Worm (Caenorhabditis elegans) whole organism, L1 larva: Measurements from ENCODE around the gene grl-6.

Source experiments
- C04F5.9 ChIP-seq: sonication (generic microtip); optimal IDR thresholded peaks from 2 replicates; lab custom pipeline; 2016; ENCODE audit warnings: missing genetic modification characterization, missing compliant biosample characterization
- C16A3.4 ChIP-seq: fragments of 150-350 bp; optimal IDR thresholded peaks from 2 replicates; lab custom pipeline; 2014; ENCODE audit warnings: missing biosample characterization, missing genetic modification characterization
- Y116A8C.19 ChIP-seq: sonication (generic microtip); optimal IDR thresholded peaks from 2 replicates; lab custom pipeline; 2016; ENCODE audit warnings: missing compliant biosample characterization, missing genetic modification characterization, borderline replicate concordance
- aha-1 ChIP-seq: fragments of 150-350 bp; optimal IDR thresholded peaks from 2 replicates; lab custom pipeline; 2014; ENCODE audit warnings: missing biosample characterization, missing genetic modification characterization
- ceh-63 ChIP-seq: fragments of 200-800 bp; sonication (Bioruptor generic); optimal IDR thresholded peaks from 2 replicates; lab custom pipeline; 2018; ENCODE audit warnings: mild to moderate bottlenecking, missing genetic modification characterization, missing compliant biosample characterization
- ceh-88 ChIP-seq: fragments of 200-800 bp; sonication (Bioruptor generic); IDR thresholded peaks from 2 replicates; pipeline ENCODE4 v1.3.6; 2022; ENCODE audit warnings: missing genetic modification characterization, missing compliant biosample characterization
- dpl-1 ChIP-seq, 3 experiments: fragments of 150-350 bp in 2 of 3; sonication (generic microtip) in 1 of 3; optimal IDR thresholded peaks; 2 replicates each; lab custom pipeline; 2014 to 2017; ENCODE audit warnings: missing biosample characterization in 3 of 3, missing genetic modification characterization in 3 of 3, missing genetic modification reagents in 3 of 3
- efl-1 ChIP-seq, 4 experiments: fragments of 150-350 bp; optimal IDR thresholded peaks in 3 of 4; peaks in 1 of 4; 1 replicate in 1 of 4; 2 replicates in 3 of 4; lab custom pipeline; 2014; ENCODE audit warnings: missing biosample characterization in 2 of 4, missing genetic modification characterization in 2 of 4, missing genetic modification reagents in 2 of 4
- efl-3 ChIP-seq: fragments of 200-800 bp; sonication (Bioruptor generic); optimal IDR thresholded peaks from 2 replicates; lab custom pipeline; 2018; ENCODE audit warnings: mild to moderate bottlenecking, missing genetic modification characterization, missing compliant biosample characterization
- egl-13 ChIP-seq: sonication (generic microtip); optimal IDR thresholded peaks from 2 replicates; lab custom pipeline; 2016; ENCODE audit warnings: missing genotype, missing genetic modification reagents, missing genetic modification characterization, missing compliant biosample characterization
- elt-2 ChIP-seq: sonication (generic microtip); optimal IDR thresholded peaks from 2 replicates; lab custom pipeline; 2016; ENCODE audit warnings: missing genetic modification characterization, mild to moderate bottlenecking, inconsistent platforms, missing compliant biosample characterization, missing genetic modification reagents
- elt-3 ChIP-seq, 6 experiments: fragments of 150-350 bp in 1 of 6; sonication (generic microtip); optimal IDR thresholded peaks; 2 replicates each; lab custom pipeline; 2017 to 2018; ENCODE audit warnings: missing biosample characterization in 6 of 6, missing genetic modification characterization in 6 of 6, inconsistent platforms in 1 of 6
- fkh-4 ChIP-seq: sonication (generic microtip); optimal IDR thresholded peaks from 2 replicates; lab custom pipeline; 2016; ENCODE audit warnings: missing compliant biosample characterization, missing genetic modification characterization, borderline replicate concordance
- hlh-17 ChIP-seq: fragments of 200-800 bp; sonication (Bioruptor generic); optimal IDR thresholded peaks from 2 replicates; lab custom pipeline; 2018; ENCODE audit warnings: missing genetic modification characterization, mild to moderate bottlenecking, missing compliant biosample characterization, moderate library complexity, borderline replicate concordance
- hpl-2 ChIP-seq: fragments of 150-350 bp; optimal IDR thresholded peaks from 2 replicates; lab custom pipeline; 2014; ENCODE audit warnings: missing biosample characterization, missing genetic modification reagents, missing genetic modification characterization
- jun-1 ChIP-seq: fragments of 150-350 bp; optimal IDR thresholded peaks from 2 replicates; lab custom pipeline; 2014; ENCODE audit warnings: missing biosample characterization, missing genetic modification reagents, missing genetic modification characterization
- lin-14 ChIP-seq: fragments of 200-800 bp; sonication (Bioruptor generic); optimal IDR thresholded peaks from 2 replicates; lab custom pipeline; 2018; ENCODE audit warnings: mild to moderate bottlenecking, missing genetic modification characterization, moderate library complexity, missing compliant biosample characterization
- lin-35 ChIP-seq, 2 experiments: fragments of 150-350 bp; optimal IDR thresholded peaks; 2 replicates each; lab custom pipeline; 2014; ENCODE audit warnings: missing biosample characterization in 2 of 2, missing genetic modification characterization in 2 of 2, missing genetic modification reagents in 2 of 2
- lir-3 ChIP-seq: sonication (generic microtip); optimal IDR thresholded peaks from 2 replicates; lab custom pipeline; 2016; ENCODE audit warnings: mild to moderate bottlenecking, missing genetic modification characterization, moderate library complexity, missing compliant biosample characterization; ENCODE audit not compliant: poor library complexity
- nhr-12 ChIP-seq: sonication (generic microtip); optimal IDR thresholded peaks from 2 replicates; lab custom pipeline; 2017; ENCODE audit warnings: missing biosample characterization, missing genetic modification characterization
- nhr-237 ChIP-seq: fragments of 150-350 bp; optimal IDR thresholded peaks from 2 replicates; lab custom pipeline; 2014; ENCODE audit warnings: missing biosample characterization, missing genetic modification characterization
- nhr-28 ChIP-seq: fragments of 150-350 bp; optimal IDR thresholded peaks from 2 replicates; lab custom pipeline; 2014; ENCODE audit warnings: missing biosample characterization, missing genetic modification characterization
- nhr-90 ChIP-seq: sonication (generic microtip); optimal IDR thresholded peaks from 2 replicates; lab custom pipeline; 2016; ENCODE audit warnings: mild to moderate bottlenecking, missing genetic modification characterization, missing compliant biosample characterization; ENCODE audit not compliant: poor library complexity
- pag-3 ChIP-seq: sonication (generic microtip); optimal IDR thresholded peaks from 2 replicates; lab custom pipeline; 2017; ENCODE audit warnings: missing genetic modification characterization, mild to moderate bottlenecking, missing compliant biosample characterization, antibody characterized with exemption, borderline replicate concordance; ENCODE audit not compliant: insufficient read depth
- snpc-4 ChIP-seq: fragments of 150-350 bp; optimal IDR thresholded peaks from 2 replicates; lab custom pipeline; 2014; ENCODE audit warnings: missing biosample characterization, missing genetic modification characterization
- sox-4 ChIP-seq: sonication (generic microtip); optimal IDR thresholded peaks from 2 replicates; lab custom pipeline; 2016; ENCODE audit warnings: missing genetic modification characterization, missing compliant biosample characterization
- tbx-2 ChIP-seq: sonication (generic microtip); optimal IDR thresholded peaks from 2 replicates; lab custom pipeline; 2016; ENCODE audit warnings: missing genetic modification characterization, missing compliant biosample characterization
- tlp-1 ChIP-seq: fragments of 150-350 bp; optimal IDR thresholded peaks from 2 replicates; lab custom pipeline; 2014; ENCODE audit warnings: missing biosample characterization, missing genetic modification characterization
- unc-130 ChIP-seq: fragments of 150-350 bp; optimal IDR thresholded peaks from 2 replicates; lab custom pipeline; 2017; ENCODE audit warnings: missing biosample characterization, missing genetic modification characterization, inconsistent platforms
- unc-98 ChIP-seq: fragments of 200-800 bp; sonication (Bioruptor generic); IDR thresholded peaks from 2 replicates; pipeline ENCODE4 v1.3.6; 2022; ENCODE audit warnings: missing genetic modification characterization, missing compliant biosample characterization
- zag-1 ChIP-seq: fragments of 150-350 bp; optimal IDR thresholded peaks from 2 replicates; lab custom pipeline; 2014; ENCODE audit warnings: missing biosample characterization, missing genetic modification characterization

grl-6 gene

DNA sequence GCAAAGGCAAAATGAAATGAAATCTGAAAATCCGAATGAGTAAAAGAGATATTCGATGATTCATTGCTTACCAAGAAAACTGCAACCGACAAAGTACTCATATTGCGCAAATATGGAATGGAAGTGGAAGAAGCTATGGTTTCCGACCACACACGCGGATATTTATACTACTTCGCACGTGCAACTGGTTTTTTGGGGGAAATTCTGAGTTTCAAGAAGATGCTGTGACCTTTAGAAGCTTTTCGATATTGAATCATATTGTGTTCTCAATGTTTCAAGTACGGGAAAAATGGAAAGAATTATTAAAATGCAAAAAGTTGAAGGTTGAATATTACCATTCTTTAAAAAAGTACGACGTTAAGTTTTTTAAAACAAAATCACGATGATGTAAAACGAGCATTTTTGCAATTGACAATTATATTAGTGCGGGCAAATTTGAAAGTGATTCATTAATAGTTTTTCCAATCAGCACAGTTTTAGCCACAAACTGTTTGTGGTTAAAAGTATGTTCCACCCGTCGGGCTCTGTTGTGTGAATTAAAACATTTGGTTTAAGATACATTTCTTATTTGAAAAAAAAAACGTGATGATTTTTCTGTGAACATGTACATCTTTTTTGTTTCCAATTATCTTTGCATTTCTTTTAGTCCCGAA, at the start of gene grl-6, which contains the start of gene K10C2.6:
Gene grl-6, minus strand, starts transcription at position 101 of the 653 bp plus-strand sequence.
Gene K10C2.6, plus strand, starts transcription at position 603 of the 653 bp plus-strand sequence.
- TF ChIP-seq efl-3 (GFP tag; lab: Kevin White, UChicago) (no peak), lin-14 (GFP tag; lab: Kevin White, UChicago) (no peak), tbx-2 (tag; lab: Kevin White, UChicago) (no peak), hpl-2 (GFP tag; lab: Kevin White, UChicago) (no peak), nhr-28 (tag; lab: Kevin White, UChicago) (no peak), nhr-12 (tag; lab: Kevin White, UChicago) (no peak), pag-3 (no peak), egl-13 (tag; lab: Kevin White, UChicago) (no peak), unc-130 (tag; lab: Kevin White, UChicago) (no peak), efl-1 (optimal IDR thresholded peaks at IDR 0.05; lab: Kevin White, UChicago) (no peak), efl-1 (GFP tag; optimal IDR thresholded peaks at IDR 0.05 in 1 of 2; lab: Kevin White, UChicago) (no peak), snpc-4 (tag; lab: Kevin White, UChicago) (no peak), lin-35 (GFP tag; optimal IDR thresholded peaks at IDR 0.05; lab: Kevin White, UChicago) (no peak), lir-3 (tag; lab: Kevin White, UChicago) (no peak), ceh-88 (GFP tag; lab: Robert Waterston, UW) (no peak), nhr-90 (no peak)

DNA sequence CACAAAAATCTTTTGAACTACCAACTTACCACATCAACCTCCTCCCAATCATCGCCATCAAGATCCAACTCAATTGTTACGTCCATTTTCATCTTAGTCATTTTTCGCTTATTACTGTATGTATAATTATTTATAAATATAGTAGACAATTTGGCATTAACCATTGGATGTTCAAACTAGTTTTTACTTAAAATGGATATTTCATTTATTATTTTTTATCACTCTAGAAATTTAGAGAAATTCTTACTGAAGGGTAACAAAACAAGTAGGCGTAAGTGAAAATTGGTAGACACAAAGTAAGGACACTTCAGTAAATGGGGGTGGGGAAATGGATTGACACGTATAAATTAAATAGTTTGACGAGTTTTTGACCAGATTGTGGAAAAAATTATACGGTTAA, 49.0 kb upstream of the grl-6 start, which contains the start of gene actl-1:
Gene actl-1, minus strand, starts transcription at position 101 of the 400 bp plus-strand sequence.
- TF ChIP-seq C04F5.9 (no peak), zag-1 (no peak), efl-3 (GFP tag; lab: Kevin White, UChicago) (no peak), ceh-63 (GFP tag; lab: Kevin White, UChicago) (no peak), Y116A8C.19 (tag; lab: Kevin White, UChicago) (no peak), aha-1 (no peak), C16A3.4 (tag; lab: Kevin White, UChicago) (no peak), jun-1 (no peak), unc-98 (no peak), egl-13 (tag; lab: Kevin White, UChicago) (no peak), sox-4 (no peak), hlh-17 (GFP tag; lab: Kevin White, UChicago) (no peak), ceh-88 (GFP tag; lab: Robert Waterston, UW) (no peak), pag-3 (no peak), fkh-4 (no peak), nhr-237 (tag; lab: Kevin White, UChicago) (no peak), lin-35 (GFP tag; optimal IDR thresholded peaks at IDR 0.05; lab: Kevin White, UChicago) (no peak)
- TF ChIP-seq, all 84 proteins: peak for 0

DNA sequence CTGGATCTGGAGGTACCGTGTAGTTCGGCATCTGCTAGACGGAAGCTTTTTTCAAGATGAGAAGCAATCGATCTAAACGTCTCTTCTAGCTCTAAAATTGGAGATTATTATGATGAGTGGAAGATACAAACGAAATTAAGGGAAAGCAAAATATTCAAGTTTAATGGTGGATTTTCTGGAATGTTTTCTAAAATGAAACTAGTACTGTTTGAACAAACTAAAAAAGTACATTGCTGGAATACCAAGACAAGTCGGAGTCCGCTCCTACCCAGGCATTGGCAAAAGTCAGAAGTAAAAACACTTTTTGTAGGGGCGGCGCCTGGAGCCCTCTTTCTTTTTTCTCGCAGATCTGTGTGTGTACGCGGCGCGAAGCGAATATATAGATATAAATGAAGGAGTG, 34.0 kb upstream of the grl-6 start, which contains the start of gene gar-1:
Gene gar-1, minus strand, starts transcription at position 101 of the 400 bp plus-strand sequence.
- TF ChIP-seq tlp-1 (tag; lab: Kevin White, UChicago): no peak
- no peak for TF ChIP-seq efl-1 (optimal IDR thresholded peaks at IDR 0.05; lab: Kevin White, UChicago)
- peak in 1 of 2 experiments; percentile 61 for TF ChIP-seq efl-1 (GFP tag; optimal IDR thresholded peaks at IDR 0.05 in 1 of 2; lab: Kevin White, UChicago)
- TF ChIP-seq, all 84 proteins: peak for 1

DNA sequence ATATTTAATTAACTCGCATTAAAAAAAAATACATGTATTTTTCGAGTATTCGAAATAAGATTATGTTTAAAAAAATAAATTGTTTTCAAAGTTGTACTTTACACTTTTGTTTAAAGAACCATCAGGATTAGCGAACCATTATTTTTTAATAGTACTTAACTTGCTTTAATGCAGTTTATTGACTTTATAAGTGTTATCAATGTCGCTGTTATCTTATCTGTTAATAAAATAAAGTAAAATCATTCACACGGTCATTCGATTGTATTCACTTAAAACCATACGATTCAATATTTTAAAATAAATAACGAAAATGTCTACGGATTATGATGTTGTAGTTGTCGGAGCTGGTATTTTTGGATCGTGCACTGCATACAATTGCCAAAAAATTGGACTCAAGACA, 25.8 kb upstream of the grl-6 start, which contains the start of gene C15B12.1:
Gene C15B12.1, plus strand, starts transcription at position 271 of the 400 bp plus-strand sequence.
- TF ChIP-seq elt-2 (tag; lab: Kevin White, UChicago) (peak; percentile 82), sox-4 (no peak), elt-3 (tag; optimal IDR thresholded peaks at IDR 0.05; lab: Kevin White, UChicago) (peak in 1 of 6 experiments; percentile 9), dpl-1 (GFP tag; optimal IDR thresholded peaks at IDR 0.05; lab: Kevin White, UChicago) (no peak)
- TF ChIP-seq, all 84 proteins: peak for 2
